Fruit fly (Drosophila melanogaster): ENCODE data around the gene Rab1.

DNA sequence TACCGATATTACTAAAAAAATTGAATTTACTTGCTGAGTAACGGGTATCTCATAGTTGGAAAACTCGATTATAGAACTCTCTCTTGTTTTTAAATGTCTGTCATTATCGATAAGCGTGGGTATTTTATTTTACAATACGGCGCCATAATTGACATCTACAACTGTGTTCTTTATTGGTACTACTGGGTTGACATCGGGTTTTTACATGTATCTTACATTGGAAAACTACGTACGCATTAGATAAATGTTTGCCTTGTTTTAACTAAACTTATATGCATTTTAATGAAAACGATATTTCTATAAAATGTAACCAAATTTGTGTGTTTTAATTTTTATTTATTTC, 26.8 kb upstream of the Rab1 start:
- no peak for TF ChIP-seq CG7556 (GFP tag; optimal IDR thresholded peaks at IDR 0.05)
- no peak for TF ChIP-seq HmgZ (tag; optimal IDR thresholded peaks at IDR 0.05)
- no peak for TF ChIP-seq zen (tag; optimal IDR thresholded peaks at IDR 0.05)
- no peak for TF ChIP-seq kni (GFP tag; optimal IDR thresholded peaks at IDR 0.05)
- no peak for TF ChIP-seq ssp (GFP tag; IDR thresholded peaks at IDR 0.05)

Measured in whole organism, embryonic.